Fruit fly (Drosophila melanogaster): ENCODE results near the gene CG10357.

dm6 chr3L:3654671-3655070 lies 39.5 kb downstream of the CG10357 start, which contains the start of gene CG10862:
- TF ChIP-seq CG18476 (GFP tag; optimal IDR thresholded peaks at IDR 0.05) (no peak), CG3163 (GFP tag; optimal IDR thresholded peaks at IDR 0.05) (no peak)

Measured in whole organism, embryonic.